Fruit fly (Drosophila melanogaster): ENCODE results near the gene NHP2.

The NHP2 gene

dm6 chr3L:14780187-14780586, 21.8 kb downstream of the NHP2 start (continued):
- no peak for TF ChIP-seq CG6791 (GFP tag; IDR thresholded peaks at IDR 0.05; ENCODE audit: partially characterized antibody)
- TF ChIP-seq nerfin-2 (GFP tag; IDR thresholded peaks at IDR 0.05; ENCODE audit: partially characterized antibody) = no peak
- peak; percentile 21 for TF ChIP-seq Mes4 (GFP tag; optimal IDR thresholded peaks at IDR 0.05)
- peak; percentile 5 for TF ChIP-seq CG3281 (GFP tag; optimal IDR thresholded peaks at IDR 0.05)
- TF ChIP-seq CG13424 (tag; optimal IDR thresholded peaks at IDR 0.05) = peak; percentile 13
- TF ChIP-seq CG11695 (GFP tag; IDR thresholded peaks at IDR 0.05) = 0 out of 3 replicates have a peak, but pooled peaks have one; percentile 5
- TF ChIP-seq cg (GFP tag; optimal IDR thresholded peaks at IDR 0.05) = no peak
- TF ChIP-seq CG12155 (GFP tag; optimal IDR thresholded peaks at IDR 0.05) = no peak
- no peak for TF ChIP-seq oc (tag; optimal IDR thresholded peaks at IDR 0.05)
- TF ChIP-seq Hsf (GFP tag; optimal IDR thresholded peaks at IDR 0.05) = no peak
- TF ChIP-seq kni (GFP tag; optimal IDR thresholded peaks at IDR 0.05) = no peak
- TF ChIP-seq Sry-β (GFP tag; optimal IDR thresholded peaks at IDR 0.05) = no peak
- TF ChIP-seq CG11560 (tag; IDR thresholded peaks at IDR 0.05) = no peak
- TF ChIP-seq CG13123 (GFP tag; optimal IDR thresholded peaks at IDR 0.05) = peak; percentile 34
- TF ChIP-seq CG2889 (GFP tag; IDR thresholded peaks at IDR 0.05) = no peak
- no peak for TF ChIP-seq CG7786 (GFP tag; optimal IDR thresholded peaks at IDR 0.05)
- no peak for TF ChIP-seq CG1024 (GFP tag; IDR thresholded peaks at IDR 0.05)
- no peak for TF ChIP-seq Lim3 (GFP tag; IDR thresholded peaks at IDR 0.05)
- no peak for TF ChIP-seq Adf1 (GFP tag; IDR thresholded peaks at IDR 0.05)
- no peak for TF ChIP-seq Deaf1 (tag; optimal IDR thresholded peaks at IDR 0.05)
- no peak for TF ChIP-seq Myb (GFP tag; optimal IDR thresholded peaks at IDR 0.05)
- TF ChIP-seq Elba2 (GFP tag; optimal IDR thresholded peaks at IDR 0.05) = no peak
- TF ChIP-seq CG1529 (GFP tag; optimal IDR thresholded peaks at IDR 0.05) = peak; percentile 17
- no peak for TF ChIP-seq trh (GFP tag; optimal IDR thresholded peaks at IDR 0.05)
- no peak for TF ChIP-seq B-H2 (GFP tag; optimal IDR thresholded peaks at IDR 0.05)
- TF ChIP-seq CG11093 (GFP tag; IDR thresholded peaks at IDR 0.05) = no peak; the same call in 2 of the 3 replicates
- no peak for TF ChIP-seq tx (GFP tag; optimal IDR thresholded peaks at IDR 0.05)
- no peak for TF ChIP-seq ash1 (GFP tag; optimal IDR thresholded peaks at IDR 0.05)
- no peak for TF ChIP-seq disco-r (GFP tag; optimal IDR thresholded peaks at IDR 0.05)
- no peak for TF ChIP-seq corto (GFP tag; optimal IDR thresholded peaks at IDR 0.05)
- TF ChIP-seq CG16779 (GFP tag; IDR thresholded peaks at IDR 0.05) = no peak
- no peak for TF ChIP-seq h (optimal IDR thresholded peaks at IDR 0.05)
- no peak for TF ChIP-seq ems (GFP tag; optimal IDR thresholded peaks at IDR 0.05)
- peak; percentile 55 for TF ChIP-seq CG15696 (tag; optimal IDR thresholded peaks at IDR 0.05)
- TF ChIP-seq Mad (GFP tag; optimal IDR thresholded peaks at IDR 0.05) = no peak
- TF ChIP-seq CG14710 (tag; optimal IDR thresholded peaks at IDR 0.05) = peak; percentile 26
- no peak for TF ChIP-seq NC2α (GFP tag; optimal IDR thresholded peaks at IDR 0.05)
- no peak for TF ChIP-seq CG17361 (GFP tag; IDR thresholded peaks at IDR 0.05)
- TF ChIP-seq CG1602 (GFP tag; optimal IDR thresholded peaks at IDR 0.05) = no peak
- no peak for TF ChIP-seq CG17612 (GFP tag; IDR thresholded peaks at IDR 0.05)
- TF ChIP-seq Hand (GFP tag; optimal IDR thresholded peaks at IDR 0.05) = no peak
- TF ChIP-seq CG32767 (GFP tag; IDR thresholded peaks at IDR 0.05) = no peak
- peak; percentile 28 for TF ChIP-seq CG10654 (GFP tag; optimal IDR thresholded peaks at IDR 0.05)
- no peak for TF ChIP-seq salm (tag; optimal IDR thresholded peaks at IDR 0.05)
- no peak for TF ChIP-seq gro (GFP tag; optimal IDR thresholded peaks at IDR 0.05)
- no peak for TF ChIP-seq CG1832 (GFP tag; optimal IDR thresholded peaks at IDR 0.05)
- TF ChIP-seq CG8359 (GFP tag; optimal IDR thresholded peaks at IDR 0.05; ENCODE audit: borderline replicate concordance) = peak; percentile 54
- TF ChIP-seq Ravus (GFP tag; IDR thresholded peaks at IDR 0.05) = no peak
- TF ChIP-seq unc-4 (GFP tag; IDR thresholded peaks at IDR 0.05; ENCODE audit: partially characterized antibody) = no peak
- TF ChIP-seq crp (GFP tag; optimal IDR thresholded peaks at IDR 0.05) = no peak
- no peak for TF ChIP-seq fd96Cb (tag; optimal IDR thresholded peaks at IDR 0.05)
- TF ChIP-seq kay (GFP tag; optimal IDR thresholded peaks at IDR 0.05) = peak; percentile 5

All from whole organism, embryonic.